Fruit fly (Drosophila melanogaster): Measurements from ENCODE around the gene vig2.

vig2 gene

dm6 chr3R:25123262-25123661, at the start of gene vig2:
Gene vig2 (plus strand): TSS chr3R:25123373.
- TF ChIP-seq dmrt93B (GFP tag; optimal IDR thresholded peaks at IDR 0.05): peak; percentile 60
- peak; percentile 43 for TF ChIP-seq CG9705 (GFP tag; optimal IDR thresholded peaks at IDR 0.05)
- TF ChIP-seq Hr83 (GFP tag; optimal IDR thresholded peaks at IDR 0.05; ENCODE audit: poor library complexity, severe bottlenecking): peak; percentile 68
- peak; percentile 26 for TF ChIP-seq Sp1 (GFP tag; optimal IDR thresholded peaks at IDR 0.05)
- TF ChIP-seq HLH106 (tag; optimal IDR thresholded peaks at IDR 0.05): peak; percentile 33
- TF ChIP-seq rgr (GFP tag; optimal IDR thresholded peaks at IDR 0.05): peak; percentile 61

- no peak for TF ChIP-seq fru (GFP tag; optimal IDR thresholded peaks at IDR 0.05)
- TF ChIP-seq pan (optimal IDR thresholded peaks at IDR 0.05): no peak
- TF ChIP-seq CrebA (GFP tag; optimal IDR thresholded peaks at IDR 0.05; ENCODE audit: borderline replicate concordance): no peak
- no peak for TF ChIP-seq br (GFP tag; optimal IDR thresholded peaks at IDR 0.05)
- peak; percentile 25 for TF ChIP-seq OdsH (GFP tag; optimal IDR thresholded peaks at IDR 0.05)
- no peak for TF ChIP-seq ey (GFP tag; optimal IDR thresholded peaks at IDR 0.05)
- TF ChIP-seq woc (GFP tag; optimal IDR thresholded peaks at IDR 0.05): peak; percentile 55
- TF ChIP-seq sv (GFP tag; optimal IDR thresholded peaks at IDR 0.05): no peak
- TF ChIP-seq GATAd (GFP tag; optimal IDR thresholded peaks at IDR 0.05): no peak
- peak; percentile 17 for TF ChIP-seq HLH106 (tag; optimal IDR thresholded peaks at IDR 0.05)
- no peak for TF ChIP-seq tai (GFP tag; optimal IDR thresholded peaks at IDR 0.05)
- no peak for TF ChIP-seq sage (GFP tag; optimal IDR thresholded peaks at IDR 0.05)
- TF ChIP-seq N (GFP tag; optimal IDR thresholded peaks at IDR 0.05): no peak
- no peak for TF ChIP-seq psq (GFP tag; optimal IDR thresholded peaks at IDR 0.05)
- TF ChIP-seq rgr (GFP tag; optimal IDR thresholded peaks at IDR 0.05): no peak
- TF ChIP-seq Hr83 (GFP tag; optimal IDR thresholded peaks at IDR 0.05; ENCODE audit: poor library complexity, severe bottlenecking): no peak
- no peak for TF ChIP-seq dmrt93B (GFP tag; optimal IDR thresholded peaks at IDR 0.05)
- no peak for TF ChIP-seq Dfd (GFP tag; optimal IDR thresholded peaks at IDR 0.05)
- TF ChIP-seq Rel (GFP tag; optimal IDR thresholded peaks at IDR 0.05): no peak
- TF ChIP-seq Rel (tag; optimal IDR thresholded peaks at IDR 0.05): peak; percentile 17
- no peak for TF ChIP-seq Vsx2 (GFP tag; optimal IDR thresholded peaks at IDR 0.05; ENCODE audit: partially characterized antibody)
- TF ChIP-seq h (GFP tag; optimal IDR thresholded peaks at IDR 0.05): no peak
- TF ChIP-seq usp (GFP tag; optimal IDR thresholded peaks at IDR 0.05): no peak
- no peak for TF ChIP-seq Abd-B (GFP tag; optimal IDR thresholded peaks at IDR 0.05)
- TF ChIP-seq CG32264 (GFP tag; optimal IDR thresholded peaks at IDR 0.05): no peak
- TF ChIP-seq Jra (GFP tag; optimal IDR thresholded peaks at IDR 0.05): peak; percentile 13
- TF ChIP-seq Sp1 (GFP tag; optimal IDR thresholded peaks at IDR 0.05): no peak
- TF ChIP-seq brk (GFP tag; optimal IDR thresholded peaks at IDR 0.05): peak; percentile 73
- peak; percentile 47 for TF ChIP-seq Myc (optimal IDR thresholded peaks at IDR 0.05)
- no peak for TF ChIP-seq jim (GFP tag; optimal IDR thresholded peaks at IDR 0.05)
- TF ChIP-seq Hnf4 (GFP tag; optimal IDR thresholded peaks at IDR 0.05): peak; percentile 20
- no peak for TF ChIP-seq Dif (GFP tag; optimal IDR thresholded peaks at IDR 0.05; ENCODE audit: partially characterized antibody)
- TF ChIP-seq Hr78 (GFP tag; optimal IDR thresholded peaks at IDR 0.05): no peak
- TF ChIP-seq dl (GFP tag; optimal IDR thresholded peaks at IDR 0.05; ENCODE audit: insufficient read depth in 1 of 2, partially characterized antibody in 2 of 2): no peak
- TF ChIP-seq lola (GFP tag; optimal IDR thresholded peaks at IDR 0.05): no peak
- no peak for TF ChIP-seq foxo (GFP tag; optimal IDR thresholded peaks at IDR 0.05)
- TF ChIP-seq CG9705 (GFP tag; optimal IDR thresholded peaks at IDR 0.05): no peak
- TF ChIP-seq Mio (GFP tag; optimal IDR thresholded peaks at IDR 0.05): no peak
- no peak for TF ChIP-seq dsf (GFP tag; optimal IDR thresholded peaks at IDR 0.05; ENCODE audit: borderline replicate concordance)
Observed at dm6 chr3R:25074558-25074964, 48.6 kb upstream of the vig2 start, which contains the start of the genes shams and CG11920. Gene shams (minus strand): TSS chr3R:25074607. Gene CG11920 (plus strand): TSS chr3R:25074877.

- TF ChIP-seq brk (GFP tag; optimal IDR thresholded peaks at IDR 0.05) (no peak), h (GFP tag; optimal IDR thresholded peaks at IDR 0.05) (no peak), CG32264 (GFP tag; optimal IDR thresholded peaks at IDR 0.05) (no peak), ey (GFP tag; optimal IDR thresholded peaks at IDR 0.05) (no peak), Dfd (GFP tag; optimal IDR thresholded peaks at IDR 0.05) (no peak), Mio (GFP tag; optimal IDR thresholded peaks at IDR 0.05) (no peak), usp (GFP tag; optimal IDR thresholded peaks at IDR 0.05) (no peak), Sp1 (GFP tag; optimal IDR thresholded peaks at IDR 0.05) (no peak), psq (GFP tag; optimal IDR thresholded peaks at IDR 0.05) (no peak), br (GFP tag; optimal IDR thresholded peaks at IDR 0.05) (no peak), Jra (GFP tag; optimal IDR thresholded peaks at IDR 0.05) (no peak), jim (GFP tag; optimal IDR thresholded peaks at IDR 0.05) (no peak), Abd-B (GFP tag; optimal IDR thresholded peaks at IDR 0.05) (no peak), OdsH (GFP tag; optimal IDR thresholded peaks at IDR 0.05) (no peak), fru (GFP tag; optimal IDR thresholded peaks at IDR 0.05) (no peak), Rel (GFP tag; optimal IDR thresholded peaks at IDR 0.05) (no peak), Rel (tag; optimal IDR thresholded peaks at IDR 0.05) (no peak), Vsx2 (GFP tag; optimal IDR thresholded peaks at IDR 0.05; ENCODE audit: partially characterized antibody) (no peak), Hnf4 (GFP tag; optimal IDR thresholded peaks at IDR 0.05) (no peak)
Observed at dm6 chr3R:25077280-25077820, 45.8 kb upstream of the vig2 start.
